Worm (Caenorhabditis elegans) whole organism, early embryonic: ENCODE measurements around the gene nsun-5.
A peak's percentile ranks its signal among the peaks of the same experiment; 100 is the strongest.
"Not testable (repeated sequence)": the region's sequence is repeated elsewhere in the genome, so short reads cannot be mapped to it uniquely, and the experiment has no call there.

ENCODE experiments used
- B0310.2 ChIP-seq: sonication (generic microtip); optimal IDR thresholded peaks from 2 replicates; lab custom pipeline; 2016; ENCODE audit warnings: mild to moderate bottlenecking, missing genetic modification characterization, missing compliant biosample characterization
- F13C5.2 ChIP-seq: sonication (generic microtip); optimal IDR thresholded peaks from 2 replicates; lab custom pipeline; 2017; ENCODE audit warnings: mild to moderate bottlenecking, missing genetic modification characterization, inconsistent platforms, missing compliant biosample characterization
- aly-1 ChIP-seq: sonication (generic microtip); optimal IDR thresholded peaks from 2 replicates; lab custom pipeline; 2016; ENCODE audit warnings: missing genetic modification characterization, missing compliant biosample characterization
- ama-1 ChIP-seq: fragments of 150-350 bp; optimal IDR thresholded peaks from 2 replicates; lab custom pipeline; 2014
- ceh-13 ChIP-seq: fragments of 200-800 bp; sonication (Bioruptor generic); optimal IDR thresholded peaks from 2 replicates; lab custom pipeline; 2018; ENCODE audit warnings: mild to moderate bottlenecking, missing genetic modification characterization, missing compliant biosample characterization
- ceh-36 ChIP-seq: sonication (generic microtip); optimal IDR thresholded peaks from 2 replicates; lab custom pipeline; 2016; ENCODE audit warnings: missing genetic modification characterization, inconsistent platforms, missing compliant biosample characterization
- ets-7 ChIP-seq: sonication (generic microtip); optimal IDR thresholded peaks from 2 replicates; lab custom pipeline; 2016; ENCODE audit warnings: missing genotype, missing genetic modification characterization, missing compliant biosample characterization
- flt-1 ChIP-seq: fragments of 200-800 bp; sonication (Bioruptor generic); IDR thresholded peaks from 2 replicates; pipeline ENCODE4 v1.3.6; 2022; ENCODE audit warnings: missing genetic modification characterization, missing compliant biosample characterization
- hmbx-1 ChIP-seq: sonication (generic microtip); optimal IDR thresholded peaks from 2 replicates; lab custom pipeline; 2016; ENCODE audit warnings: mild to moderate bottlenecking, missing genetic modification characterization, missing compliant biosample characterization
- hmg-4 ChIP-seq: fragments of 200-800 bp; sonication (Bioruptor generic); optimal IDR thresholded peaks from 2 replicates; lab custom pipeline; 2018; ENCODE audit warnings: mild to moderate bottlenecking, missing genetic modification characterization, missing compliant biosample characterization
- hnd-1 ChIP-seq: sonication (generic microtip); optimal IDR thresholded peaks from 2 replicates; lab custom pipeline; 2016; ENCODE audit warnings: missing genetic modification characterization, missing compliant biosample characterization
- pes-1 ChIP-seq: fragments of 200-800 bp; sonication (Bioruptor generic); IDR thresholded peaks from 2 replicates; pipeline ENCODE4 v1.3.6; 2022; ENCODE audit warnings: missing genetic modification reagents, missing genetic modification characterization, missing compliant biosample characterization
- scrt-1 ChIP-seq: fragments of 200-800 bp; sonication (Bioruptor generic); IDR thresholded peaks from 2 replicates; pipeline ENCODE4 v1.3.6; 2022; ENCODE audit warnings: missing genetic modification characterization, missing compliant biosample characterization
- sea-1 ChIP-seq: fragments of 200-800 bp; sonication (Bioruptor generic); conservative IDR thresholded peaks from 2 replicates; pipeline ENCODE4 v1.3.6; 2022; ENCODE audit warnings: missing genetic modification characterization, missing compliant biosample characterization
- tbx-11 ChIP-seq: fragments of 200-800 bp; sonication (Bioruptor generic); IDR thresholded peaks from 2 replicates; pipeline ENCODE4 v1.3.6; 2022; ENCODE audit warnings: missing genetic modification characterization, missing compliant biosample characterization
- tbx-37 ChIP-seq: fragments of 200-800 bp; sonication (Bioruptor generic); conservative IDR thresholded peaks from 2 replicates; pipeline ENCODE4 v1.3.6; 2022; ENCODE audit warnings: missing genetic modification reagents, missing genetic modification characterization, missing compliant biosample characterization
- tra-4 ChIP-seq: sonication (generic microtip); optimal IDR thresholded peaks from 2 replicates; lab custom pipeline; 2017; ENCODE audit warnings: missing genetic modification characterization, missing compliant biosample characterization

nsun-5 gene

ce11 chrII:14988171-14988570 lies 18.8 kb downstream of the nsun-5 start, which contains the start of gene Y53F4B.43:
Gene Y53F4B.43, plus strand, starts transcription at chrII:14988471.
- not testable (repeated sequence) for TF ChIP-seq flt-1 (GFP tag; lab: Robert Waterston, UW); hmbx-1 (tag; lab: Kevin White, UChicago); ceh-13

- TF ChIP-seq tra-4 (tag; lab: Kevin White, UChicago); flt-1 (GFP tag; lab: Robert Waterston, UW); tbx-37 (GFP tag; lab: Robert Waterston, UW): not testable (repeated sequence)
Observed at ce11 chrII:14992598-14992997, 23.2 kb downstream of the nsun-5 start, which contains the start of gene Y53F4B.7. Gene Y53F4B.7, plus strand, starts transcription at chrII:14992898.

ce11 chrII:15003410-15003809 lies 34.0 kb downstream of the nsun-5 start, which contains the start of gene Y53F4B.10:
Gene Y53F4B.10, minus strand, starts transcription at chrII:15003510.
- no peak for TF ChIP-seq tbx-37 (GFP tag; lab: Robert Waterston, UW)
- no peak for TF ChIP-seq ama-1 (lab: Kevin White, UChicago)
- TF ChIP-seq B0310.2: no peak
- TF ChIP-seq pes-1 (GFP tag; lab: Robert Waterston, UW): no peak

- TF ChIP-seq pes-1 (GFP tag; lab: Robert Waterston, UW) (no peak), tbx-37 (GFP tag; lab: Robert Waterston, UW) (no peak), sea-1 (no peak), B0310.2 (no peak), hmg-4 (GFP tag; lab: Kevin White, UChicago) (no peak), hnd-1 (tag; lab: Kevin White, UChicago) (no peak), ets-7 (tag; lab: Kevin White, UChicago) (no peak), tbx-11 (GFP tag; lab: Robert Waterston, UW) (no peak), tra-4 (tag; lab: Kevin White, UChicago) (no peak), F13C5.2 (tag; lab: Kevin White, UChicago) (no peak), ama-1 (lab: Kevin White, UChicago) (no peak), hmbx-1 (tag; lab: Kevin White, UChicago) (no peak), aly-1 (tag; lab: Kevin White, UChicago) (no peak), scrt-1 (no peak), ceh-36 (tag; lab: Kevin White, UChicago) (no peak), flt-1 (GFP tag; lab: Robert Waterston, UW) (no peak), ceh-13 (no peak)
Observed at ce11 chrII:15004538-15004937, 35.1 kb downstream of the nsun-5 start.

- TF ChIP-seq hmbx-1 (tag; lab: Kevin White, UChicago) (no peak), scrt-1 (no peak), F13C5.2 (tag; lab: Kevin White, UChicago) (no peak), aly-1 (tag; lab: Kevin White, UChicago) (no peak), B0310.2 (no peak), tra-4 (tag; lab: Kevin White, UChicago) (no peak)
Observed at ce11 chrII:15005118-15005517, 35.7 kb downstream of the nsun-5 start.

- TF ChIP-seq hmg-4 (GFP tag; lab: Kevin White, UChicago) (no peak), tbx-37 (GFP tag; lab: Robert Waterston, UW) (no peak), pes-1 (GFP tag; lab: Robert Waterston, UW) (0 out of 2 replicates have a peak, but pooled peaks have one; percentile 23)
Observed at ce11 chrII:15008481-15009057, 39.2 kb downstream of the nsun-5 start.

- TF ChIP-seq tra-4 (tag; lab: Kevin White, UChicago) (no peak), sea-1 (peak; percentile 19; the same call in 1 of the 2 replicates), F13C5.2 (tag; lab: Kevin White, UChicago) (peak; percentile 35), tbx-37 (GFP tag; lab: Robert Waterston, UW) (peak; percentile 44; the same call in 1 of the 2 replicates)
Observed at ce11 chrII:15010366-15011235, 41.2 kb downstream of the nsun-5 start, which contains the start of the genes Y53F4B.9 and Y53F4B.11. Gene Y53F4B.9, minus strand, starts transcription at chrII:15010416. Gene Y53F4B.11, plus strand, starts transcription at chrII:15010748.

- no peak for TF ChIP-seq B0310.2
Observed at ce11 chrII:15014380-15014779, 45.0 kb downstream of the nsun-5 start, which contains the start of gene Y53F4B.51. Gene Y53F4B.51, minus strand, starts transcription at chrII:15014442.

ce11 chrII:15015669-15016068 lies 46.3 kb downstream of the nsun-5 start:
- TF ChIP-seq hmg-4 (GFP tag; lab: Kevin White, UChicago): no peak
